Fruit fly (Drosophila melanogaster): ENCODE data around the gene Ocho.
A peak's percentile ranks its signal among the peaks of the same experiment; 100 is the strongest.

Ocho gene

dm6 chr3L:14982675-14983084 lies 8.0 kb downstream of the Ocho start, which contains the start of gene CG5114 (continued):
- TF ChIP-seq emc (GFP tag; optimal IDR thresholded peaks at IDR 0.05) (no peak), vvl (GFP tag; IDR thresholded peaks at IDR 0.05) (peak; percentile 64), gt (GFP tag; IDR thresholded peaks at IDR 0.05) (no peak), Trl (optimal IDR thresholded peaks at IDR 0.05) (no peak), Trl (GFP tag; optimal IDR thresholded peaks at IDR 0.05) (peak; percentile 64), stc (GFP tag; IDR thresholded peaks at IDR 0.05) (no peak), CG31224 (GFP tag; IDR thresholded peaks at IDR 0.05) (no peak), CG13287 (GFP tag; IDR thresholded peaks at IDR 0.05; ENCODE audit: partially characterized antibody) (peak; percentile 97), CG31388 (GFP tag; optimal IDR thresholded peaks at IDR 0.05) (no peak), shn (GFP tag; optimal IDR thresholded peaks at IDR 0.05) (peak; percentile 2), jumu (GFP tag; optimal IDR thresholded peaks at IDR 0.05) (peak; percentile 15), CG8478 (optimal IDR thresholded peaks at IDR 0.05) (no peak), gcm (GFP tag; optimal IDR thresholded peaks at IDR 0.05) (peak; percentile 17), ATbp (GFP tag; optimal IDR thresholded peaks at IDR 0.05) (no peak), pum (GFP tag; optimal IDR thresholded peaks at IDR 0.05) (peak; percentile 11), CG10462 (GFP tag; optimal IDR thresholded peaks at IDR 0.05) (no peak), grn (GFP tag; optimal IDR thresholded peaks at IDR 0.05) (no peak), ap (GFP tag; IDR thresholded peaks at IDR 0.05) (no peak), CG10209 (GFP tag; optimal IDR thresholded peaks at IDR 0.05) (no peak), CG7357 (GFP tag; IDR thresholded peaks at IDR 0.05) (no peak), tin (GFP tag; optimal IDR thresholded peaks at IDR 0.05) (peak; percentile 3), Doc2 (GFP tag; IDR thresholded peaks at IDR 0.05) (no peak), so (GFP tag; IDR thresholded peaks at IDR 0.05) (no peak), Ets97D (GFP tag; optimal IDR thresholded peaks at IDR 0.05) (peak; percentile 85), CG1647 (GFP tag; optimal IDR thresholded peaks at IDR 0.05) (peak; percentile 22), CG10321 (GFP tag; IDR thresholded peaks at IDR 0.05) (no peak), BEAF-32 (GFP tag; optimal IDR thresholded peaks at IDR 0.05) (peak; percentile 93), z (GFP tag; IDR thresholded peaks at IDR 0.05) (no peak), CG30403 (GFP tag; optimal IDR thresholded peaks at IDR 0.05) (peak; percentile 50), CG30431 (GFP tag; optimal IDR thresholded peaks at IDR 0.05) (no peak), H15 (GFP tag; IDR thresholded peaks at IDR 0.05) (no peak; the same call in 2 of the 3 replicates), prd (optimal IDR thresholded peaks at IDR 0.05) (no peak), prd (GFP tag; IDR thresholded peaks at IDR 0.05) (no peak), grau (tag; optimal IDR thresholded peaks at IDR 0.05) (peak; percentile 55), CG12071 (GFP tag; optimal IDR thresholded peaks at IDR 0.05) (no peak), CG14014 (GFP tag; IDR thresholded peaks at IDR 0.05) (no peak), row (GFP tag; IDR thresholded peaks at IDR 0.05) (peak; percentile 55), psq (GFP tag; optimal IDR thresholded peaks at IDR 0.05) (no peak), crp (GFP tag; optimal IDR thresholded peaks at IDR 0.05) (peak in 1 of 2 experiments; percentile 25), HHEX (GFP tag; optimal IDR thresholded peaks at IDR 0.05) (peak; percentile 24), Mad (GFP tag; optimal IDR thresholded peaks at IDR 0.05) (peak; percentile 43), CG8924 (tag; optimal IDR thresholded peaks at IDR 0.05) (peak; percentile 52), az2 (GFP tag; optimal IDR thresholded peaks at IDR 0.05) (peak; percentile 34), CG8765 (GFP tag; IDR thresholded peaks at IDR 0.05) (no peak), CG12236 (GFP tag; optimal IDR thresholded peaks at IDR 0.05) (no peak), yki (optimal IDR thresholded peaks at IDR 0.05) (no peak), CG2889 (GFP tag; IDR thresholded peaks at IDR 0.05) (no peak), luna (GFP tag; optimal IDR thresholded peaks at IDR 0.05) (peak; percentile 1), gfzf (GFP tag; optimal IDR thresholded peaks at IDR 0.05) (peak; percentile 31), Tbp (GFP tag; optimal IDR thresholded peaks at IDR 0.05) (no peak), MBD-R2 (GFP tag; IDR thresholded peaks at IDR 0.05) (peak; percentile 89), CG9215 (GFP tag; IDR thresholded peaks at IDR 0.05) (no peak), twi (tag; optimal IDR thresholded peaks at IDR 0.05) (peak; percentile 59), CG12659 (GFP tag; optimal IDR thresholded peaks at IDR 0.05) (peak; percentile 63), CG11093 (GFP tag; IDR thresholded peaks at IDR 0.05) (no peak)
